Fruit fly (Drosophila melanogaster) whole organism, embryonic: ENCODE results near the gene edin.

ENCODE experiments used
- ATbp ChIP-seq: fragments of 200-800 bp; sonication (Bioruptor generic); optimal IDR thresholded peaks from 2 replicates; lab custom pipeline; 2017; ENCODE audit warnings: missing biosample characterization, mild to moderate bottlenecking, missing genetic modification characterization, missing genetic modification reagents
- Ada2b ChIP-seq: fragments of 200-800 bp; sonication (Bioruptor generic); IDR thresholded peaks from 2 replicates; pipeline ENCODE4 v1.3.6; 2022; ENCODE audit warnings: missing biosample characterization, missing genetic modification characterization
- Antp ChIP-seq: fragments of 200-800 bp; sonication (Bioruptor generic); optimal IDR thresholded peaks from 3 replicates; lab custom pipeline; 2016; ENCODE audit warnings: missing biosample characterization, missing genetic modification characterization
- Atf6 ChIP-seq: fragments of 200-800 bp; sonication (Bioruptor generic); IDR thresholded peaks from 2 replicates; pipeline ENCODE4 v1.3.6; 2022; ENCODE audit warnings: missing biosample characterization, missing genetic modification characterization
- CG10209 ChIP-seq: fragments of 200-800 bp; sonication (Bioruptor generic); optimal IDR thresholded peaks from 3 replicates; lab custom pipeline; 2017; ENCODE audit warnings: missing biosample characterization, mild to moderate bottlenecking, missing genetic modification characterization, missing genetic modification reagents
- CG10431 ChIP-seq: fragments of 200-800 bp; sonication (Bioruptor generic); optimal IDR thresholded peaks from 3 replicates; lab custom pipeline; 2018; ENCODE audit warnings: missing biosample characterization, mild to moderate bottlenecking, missing genetic modification characterization
- CG16863 ChIP-seq: fragments of 200-800 bp; sonication (Bioruptor generic); optimal IDR thresholded peaks from 3 replicates; lab custom pipeline; 2016; ENCODE audit warnings: missing biosample characterization, missing genetic modification characterization
- CG17361 ChIP-seq: fragments of 200-800 bp; sonication (Bioruptor generic); IDR thresholded peaks from 3 replicates; pipeline ENCODE4 v1.3.6; 2022; ENCODE audit warnings: missing biosample characterization, missing genetic modification characterization
- CG30403 ChIP-seq: fragments of 200-800 bp; sonication (Bioruptor generic); optimal IDR thresholded peaks from 3 replicates; lab custom pipeline; 2016; ENCODE audit warnings: missing biosample characterization, missing genetic modification characterization
- CG31365 ChIP-seq: fragments of 200-800 bp; sonication (Bioruptor generic); optimal IDR thresholded peaks from 2 replicates; lab custom pipeline; 2018; ENCODE audit warnings: missing biosample characterization, mild to moderate bottlenecking, missing genetic modification characterization
- CG32772 ChIP-seq: fragments of 200-800 bp; sonication (Bioruptor generic); IDR thresholded peaks from 2 replicates; pipeline ENCODE4 v1.3.6; 2022; ENCODE audit warnings: missing biosample characterization, missing genetic modification characterization
- CG42726 ChIP-seq: fragments of 200-800 bp; sonication (Bioruptor generic); IDR thresholded peaks from 2 replicates; pipeline ENCODE4 v1.3.6; 2022; ENCODE audit warnings: missing biosample characterization, missing genetic modification characterization; ENCODE audit not compliant: partially characterized antibody
- CG4360 ChIP-seq: fragments of 200-800 bp; sonication (Bioruptor generic); IDR thresholded peaks from 2 replicates; pipeline ENCODE4 v1.3.6; 2022; ENCODE audit warnings: missing biosample characterization, missing genetic modification characterization
- CG43689 ChIP-seq: fragments of 200-800 bp; sonication (Bioruptor generic); IDR thresholded peaks from 2 replicates; pipeline ENCODE4 v1.3.6; 2022; ENCODE audit warnings: missing biosample characterization, missing genetic modification characterization
- CG4404 ChIP-seq: fragments of 200-800 bp; sonication (Bioruptor generic); IDR thresholded peaks from 2 replicates; pipeline ENCODE4 v1.3.6; 2022; ENCODE audit warnings: missing biosample characterization, missing genetic modification characterization
- CG4730 ChIP-seq: fragments of 200-800 bp; sonication (Bioruptor generic); IDR thresholded peaks from 2 replicates; pipeline ENCODE4 v1.3.6; 2022; ENCODE audit warnings: missing biosample characterization, missing genetic modification characterization
- CG6765 ChIP-seq: fragments of 200-800 bp; sonication (Bioruptor generic); optimal IDR thresholded peaks from 3 replicates; lab custom pipeline; 2017; ENCODE audit warnings: missing biosample characterization, mild to moderate bottlenecking, missing genetic modification characterization
- CG8089 ChIP-seq: fragments of 200-800 bp; sonication (Bioruptor generic); optimal IDR thresholded peaks from 3 replicates; lab custom pipeline; 2016; ENCODE audit warnings: missing biosample characterization, missing genetic modification characterization
- CG9727 ChIP-seq: fragments of 200-800 bp; sonication (Bioruptor generic); optimal IDR thresholded peaks from 3 replicates; lab custom pipeline; 2017; ENCODE audit warnings: missing biosample characterization, mild to moderate bottlenecking, missing genetic modification characterization
- CTCF ChIP-seq: fragments of 200-800 bp; sonication (Bioruptor generic); optimal IDR thresholded peaks from 2 replicates; lab custom pipeline; 2017; ENCODE audit warnings: missing biosample characterization, mild to moderate bottlenecking, missing genetic modification characterization, moderate library complexity
- CkIIα-i1 ChIP-seq: fragments of 200-800 bp; sonication (Bioruptor generic); IDR thresholded peaks from 2 replicates; pipeline ENCODE4 v1.3.6; 2022; ENCODE audit warnings: missing biosample characterization, missing genetic modification characterization
- Ets97D ChIP-seq: fragments of 200-800 bp; sonication (Bioruptor generic); optimal IDR thresholded peaks from 3 replicates; lab custom pipeline; 2016; ENCODE audit warnings: missing biosample characterization, missing genetic modification characterization
- GATAe ChIP-seq: fragments of 200-800 bp; sonication (Bioruptor generic); conservative IDR thresholded peaks from 2 replicates; pipeline ENCODE4 v1.3.6; 2022; ENCODE audit warnings: missing biosample characterization, missing genetic modification characterization
- HLH4C ChIP-seq: fragments of 200-800 bp; sonication (Bioruptor generic); IDR thresholded peaks from 3 replicates; pipeline ENCODE4 v1.3.6; 2022; ENCODE audit warnings: missing biosample characterization, missing genetic modification characterization; ENCODE audit not compliant: partially characterized antibody
- Hey ChIP-seq: fragments of 200-800 bp; sonication (Bioruptor generic); optimal IDR thresholded peaks from 3 replicates; lab custom pipeline; 2018; ENCODE audit warnings: missing biosample characterization, mild to moderate bottlenecking, missing genetic modification characterization
- Hmr ChIP-seq: fragments of 200-800 bp; sonication (Bioruptor generic); optimal IDR thresholded peaks from 3 replicates; lab custom pipeline; 2017; ENCODE audit warnings: mild to moderate bottlenecking, missing biosample characterization, missing genetic modification reagents, missing genetic modification characterization
- Hr39 ChIP-seq: fragments of >200 bp; optimal IDR thresholded peaks from 2 replicates; lab custom pipeline; 2017
- Mad ChIP-seq: fragments of 200-800 bp; sonication (Bioruptor generic); optimal IDR thresholded peaks from 2 replicates; lab custom pipeline; 2016; ENCODE audit warnings: missing biosample characterization, missing genetic modification characterization
- Max ChIP-seq: fragments of 200-800 bp; sonication (Bioruptor generic); optimal IDR thresholded peaks from 2 replicates; lab custom pipeline; 2016; ENCODE audit warnings: missing biosample characterization, mild to moderate bottlenecking, missing genetic modification characterization
- NFAT ChIP-seq: fragments of 200-800 bp; sonication (Bioruptor generic); IDR thresholded peaks from 2 replicates; pipeline ENCODE4 v1.3.6; 2022; ENCODE audit warnings: missing biosample characterization, missing genetic modification characterization
- Pdp1 ChIP-seq, 2 experiments: fragments of 200-800 bp; sonication (Bioruptor generic); optimal IDR thresholded peaks; 3 replicates each; lab custom pipeline; 2016; ENCODE audit warnings: missing biosample characterization in 2 of 2, missing genetic modification characterization in 2 of 2, mild to moderate bottlenecking in 1 of 2, moderate library complexity in 1 of 2
- Sin3A ChIP-seq: fragments of >200 bp; optimal IDR thresholded peaks from 2 replicates; lab custom pipeline; 2018
- Sry-β ChIP-seq: fragments of 200-800 bp; sonication (Bioruptor generic); optimal IDR thresholded peaks from 2 replicates; lab custom pipeline; 2018; ENCODE audit warnings: missing biosample characterization, mild to moderate bottlenecking, missing genetic modification characterization, moderate library complexity
- Taf1 ChIP-seq: fragments of 200-800 bp; sonication (Bioruptor generic); IDR thresholded peaks from 2 replicates; pipeline ENCODE4 v1.3.6; 2022; ENCODE audit warnings: missing biosample characterization, missing genetic modification characterization
- ara ChIP-seq: fragments of 200-800 bp; sonication (Bioruptor generic); IDR thresholded peaks from 2 replicates; pipeline ENCODE4 v1.3.6; 2022; ENCODE audit warnings: missing biosample characterization, missing genetic modification characterization
- corto ChIP-seq: fragments of 200-800 bp; sonication (Bioruptor generic); optimal IDR thresholded peaks from 2 replicates; lab custom pipeline; 2016; ENCODE audit warnings: missing biosample characterization, mild to moderate bottlenecking, missing genetic modification characterization, moderate library complexity
- cwo ChIP-seq: fragments of 200-800 bp; sonication (Bioruptor generic); optimal IDR thresholded peaks from 3 replicates; lab custom pipeline; 2017; ENCODE audit warnings: missing biosample characterization, missing genetic modification characterization, mild to moderate bottlenecking, moderate library complexity, missing genetic modification reagents
- en ChIP-seq: fragments of 200-800 bp; sonication (Bioruptor generic); optimal IDR thresholded peaks from 2 replicates; lab custom pipeline; 2016; ENCODE audit warnings: missing biosample characterization, missing genetic modification characterization
- ftz-f1 ChIP-seq: fragments of 200-800 bp; sonication (Bioruptor generic); optimal IDR thresholded peaks from 2 replicates; lab custom pipeline; 2016; ENCODE audit warnings: missing biosample characterization, missing genetic modification characterization
- grau ChIP-seq: fragments of 200-800 bp; optimal IDR thresholded peaks from 3 replicates; lab custom pipeline; 2019; ENCODE audit warnings: missing biosample characterization, mild to moderate bottlenecking, missing genetic modification characterization, moderate library complexity
- h ChIP-seq: fragments of >200 bp; optimal IDR thresholded peaks from 2 replicates; lab custom pipeline; 2017
- lola ChIP-seq, 3 experiments: fragments of >200 bp in 2 of 3; fragments of 200-800 bp in 1 of 3; sonication (Bioruptor generic) in 1 of 3; optimal IDR thresholded peaks; 2 replicates each; lab custom pipeline; 2017 to 2019; ENCODE audit warnings: missing biosample characterization in 3 of 3, missing genetic modification characterization in 3 of 3, mild to moderate bottlenecking in 1 of 3, moderate library complexity in 1 of 3
- odd ChIP-seq: fragments of 200-800 bp; sonication (Bioruptor generic); optimal IDR thresholded peaks from 2 replicates; lab custom pipeline; 2017; ENCODE audit warnings: missing biosample characterization, mild to moderate bottlenecking, missing genetic modification characterization
- psq ChIP-seq: fragments of 200-800 bp; sonication (Bioruptor generic); optimal IDR thresholded peaks from 2 replicates; lab custom pipeline; 2017; ENCODE audit warnings: missing biosample characterization, missing genetic modification characterization
- rib ChIP-seq: fragments of 200-800 bp; sonication (Bioruptor generic); IDR thresholded peaks from 2 replicates; pipeline ENCODE4 v1.3.6; 2022; ENCODE audit warnings: missing biosample characterization, missing genetic modification characterization
- ro ChIP-seq: fragments of 200-800 bp; sonication (Bioruptor generic); IDR thresholded peaks from 2 replicates; pipeline ENCODE4 v1.3.6; 2022; ENCODE audit warnings: missing biosample characterization, missing genetic modification characterization
- seq ChIP-seq: fragments of 200-800 bp; sonication (Bioruptor generic); IDR thresholded peaks from 2 replicates; pipeline ENCODE4 v1.3.6; 2022; ENCODE audit warnings: missing biosample characterization, missing genetic modification characterization
- shn ChIP-seq: fragments of 200-800 bp; sonication (Bioruptor generic); optimal IDR thresholded peaks from 3 replicates; lab custom pipeline; 2016; ENCODE audit warnings: missing biosample characterization, missing genetic modification characterization
- tin ChIP-seq: fragments of 200-800 bp; sonication (Bioruptor generic); optimal IDR thresholded peaks from 3 replicates; lab custom pipeline; 2016; ENCODE audit warnings: missing biosample characterization, missing genetic modification characterization
- tll ChIP-seq, 2 experiments: fragments of 200-800 bp in 1 of 2; fragments of >200 bp in 1 of 2; sonication (Bioruptor generic) in 1 of 2; optimal IDR thresholded peaks; 2 replicates each; lab custom pipeline; 2017 to 2019; ENCODE audit warnings: missing biosample characterization in 2 of 2, missing genetic modification characterization in 2 of 2, mild to moderate bottlenecking in 1 of 2, moderate library complexity in 1 of 2
- ttk ChIP-seq: fragments of 200-800 bp; sonication (Bioruptor generic); IDR thresholded peaks from 2 replicates; pipeline ENCODE4 v2.1.2; 2022; ENCODE audit warnings: missing biosample characterization, missing genetic modification characterization
- unc-4 ChIP-seq: fragments of 200-800 bp; sonication (Bioruptor generic); IDR thresholded peaks from 2 replicates; pipeline ENCODE4 v1.3.6; 2022; ENCODE audit warnings: missing biosample characterization, missing genetic modification characterization; ENCODE audit not compliant: partially characterized antibody
- zf30C ChIP-seq: fragments of 200-800 bp; sonication (Bioruptor generic); optimal IDR thresholded peaks from 3 replicates; lab custom pipeline; 2018; ENCODE audit warnings: missing biosample characterization, mild to moderate bottlenecking, missing genetic modification characterization
- zfh1 ChIP-seq: fragments of 200-800 bp; sonication (Bioruptor generic); IDR thresholded peaks from 3 replicates; pipeline ENCODE4 v1.3.6; 2022; ENCODE audit warnings: missing biosample characterization, missing genetic modification characterization

The edin gene

dm6 chr3L:17447881-17448280, 46.8 kb upstream of the edin start (continued):
- no peak for TF ChIP-seq CG4404 (GFP tag; lab: Robert Waterston, UW)
- TF ChIP-seq Max: no peak
- no peak for TF ChIP-seq CG16863 (GFP tag; lab: Kevin White, UChicago)
- TF ChIP-seq grau (tag; lab: Kevin White, UChicago): peak; percentile 53
- no peak for TF ChIP-seq h
- no peak for TF ChIP-seq Atf6
- 0 out of 2 replicates have a peak, but pooled peaks have one; percentile 27 for TF ChIP-seq CG32772 (GFP tag; lab: Robert Waterston, UW)
- no peak for TF ChIP-seq Taf1 (GFP tag; lab: Robert Waterston, UW)
- TF ChIP-seq unc-4 (GFP tag; lab: Robert Waterston, UW): no peak
- peak; percentile 54 for TF ChIP-seq CG9727 (GFP tag; lab: Kevin White, UChicago)
- TF ChIP-seq en (GFP tag; lab: Kevin White, UChicago): no peak
- TF ChIP-seq CG6765 (GFP tag; lab: Kevin White, UChicago): no peak
- TF ChIP-seq odd (GFP tag; lab: Kevin White, UChicago): peak; percentile 10
- no peak for TF ChIP-seq Hey (tag; lab: Kevin White, UChicago)
- peak; percentile 70 for TF ChIP-seq Hmr (GFP tag; lab: Kevin White, UChicago)
- no peak for TF ChIP-seq corto
- no peak for TF ChIP-seq psq
- TF ChIP-seq zfh1 (GFP tag; lab: Robert Waterston, UW): no peak
- 0 out of 2 replicates have a peak, but pooled peaks have one; percentile 13 for TF ChIP-seq seq (GFP tag; lab: Robert Waterston, UW)
- TF ChIP-seq rib (GFP tag; lab: Robert Waterston, UW): no peak
- no peak for TF ChIP-seq Antp (GFP tag; lab: Kevin White, UChicago)
- TF ChIP-seq CG10431: no peak
- no peak for TF ChIP-seq tll (GFP tag; optimal IDR thresholded peaks at IDR 0.05; lab: Kevin White, UChicago)
- TF ChIP-seq Ets97D: no peak
- TF ChIP-seq ro: no peak
- no peak for TF ChIP-seq CG42726 (GFP tag; lab: Robert Waterston, UW)
- TF ChIP-seq Sin3A (lab: Kevin White, UChicago): no peak
- no peak for TF ChIP-seq CG10209
- TF ChIP-seq Mad (GFP tag; lab: Kevin White, UChicago): no peak
- no peak for TF ChIP-seq Hr39
- TF ChIP-seq GATAe (GFP tag; lab: Robert Waterston, UW): no peak
- TF ChIP-seq tin (GFP tag; lab: Kevin White, UChicago): no peak
- no peak for TF ChIP-seq Pdp1 (GFP tag; optimal IDR thresholded peaks at IDR 0.05; lab: Kevin White, UChicago)
- no peak for TF ChIP-seq CG4730 (GFP tag; lab: Robert Waterston, UW)
- no peak for TF ChIP-seq CG43689
- TF ChIP-seq CG31365 (tag; lab: Kevin White, UChicago): no peak
- peak; percentile 44 for TF ChIP-seq CG30403 (GFP tag; lab: Kevin White, UChicago)
- TF ChIP-seq CG8089 (GFP tag; lab: Kevin White, UChicago): no peak
- TF ChIP-seq ftz-f1 (GFP tag; lab: Kevin White, UChicago): no peak
- no peak for TF ChIP-seq ttk (GFP tag; lab: Robert Waterston, UW)
- TF ChIP-seq CG17361 (GFP tag; lab: Robert Waterston, UW): peak; percentile 55; the same call in 2 of the 3 replicates
- TF ChIP-seq CG4360: no peak
- TF ChIP-seq ATbp (GFP tag; lab: Kevin White, UChicago): peak; percentile 17
- TF ChIP-seq zf30C: peak; percentile 1
- TF ChIP-seq NFAT: no peak
- no peak for TF ChIP-seq shn (GFP tag; lab: Kevin White, UChicago)
- TF ChIP-seq lola (GFP tag; optimal IDR thresholded peaks at IDR 0.05; lab: Kevin White, UChicago): no peak
- TF ChIP-seq cwo: peak; percentile 43
- no peak for TF ChIP-seq Ada2b
- no peak for TF ChIP-seq HLH4C (GFP tag; lab: Robert Waterston, UW)
- TF ChIP-seq CkIIα-i1 (GFP tag; lab: Robert Waterston, UW): no peak
- no peak for TF ChIP-seq CTCF (GFP tag; lab: Kevin White, UChicago)
- TF ChIP-seq Sry-β: no peak
- no peak for TF ChIP-seq ara
